Fruit fly (Drosophila melanogaster) whole organism, embryonic: ENCODE data around the gene firl.

ENCODE experiments used
- Atf6 ChIP-seq: fragments of 200-800 bp; sonication (Bioruptor generic); IDR thresholded peaks from 2 replicates; pipeline ENCODE4 v1.3.6; 2022; ENCODE audit warnings: missing biosample characterization, missing genetic modification characterization
- CG10959 ChIP-seq: fragments of 200-800 bp; sonication (Bioruptor generic); IDR thresholded peaks from 2 replicates; pipeline ENCODE4 v1.3.6; 2022; ENCODE audit warnings: missing biosample characterization, missing genetic modification characterization
- CG10979 ChIP-seq: fragments of 200-800 bp; sonication (Bioruptor generic); optimal IDR thresholded peaks from 2 replicates; lab custom pipeline; 2018; ENCODE audit warnings: missing biosample characterization, mild to moderate bottlenecking, missing genetic modification characterization, moderate library complexity
- CG11085 ChIP-seq: fragments of 200-800 bp; sonication (Bioruptor generic); IDR thresholded peaks from 2 replicates; pipeline ENCODE4 v1.3.6; 2022; ENCODE audit warnings: missing biosample characterization, missing genetic modification characterization
- CG12299 ChIP-seq: fragments of 200-800 bp; sonication (Bioruptor generic); optimal IDR thresholded peaks from 2 replicates; lab custom pipeline; 2018; ENCODE audit warnings: missing biosample characterization, mild to moderate bottlenecking, missing genetic modification characterization
- CG13123 ChIP-seq: fragments of 200-800 bp; sonication (Bioruptor generic); optimal IDR thresholded peaks from 2 replicates; lab custom pipeline; 2016; ENCODE audit warnings: missing biosample characterization, missing genetic modification characterization
- CG13775 ChIP-seq: fragments of 200-800 bp; sonication (Bioruptor generic); optimal IDR thresholded peaks from 3 replicates; lab custom pipeline; 2017; ENCODE audit warnings: missing biosample characterization, mild to moderate bottlenecking, missing genetic modification characterization
- CG14710 ChIP-seq: fragments of 200-800 bp; sonication (Bioruptor generic); optimal IDR thresholded peaks from 3 replicates; lab custom pipeline; 2019; ENCODE audit warnings: missing biosample characterization, mild to moderate bottlenecking, missing genetic modification characterization, moderate library complexity
- CG16815 ChIP-seq: fragments of 200-800 bp; sonication (Bioruptor generic); optimal IDR thresholded peaks from 3 replicates; lab custom pipeline; 2017; ENCODE audit warnings: missing biosample characterization, mild to moderate bottlenecking, missing genetic modification characterization
- CG17912 ChIP-seq: fragments of 200-800 bp; sonication (Bioruptor generic); optimal IDR thresholded peaks from 2 replicates; lab custom pipeline; 2018; ENCODE audit warnings: missing biosample characterization, mild to moderate bottlenecking, missing genetic modification characterization
- CG18599 ChIP-seq: fragments of 200-800 bp; sonication (Bioruptor generic); optimal IDR thresholded peaks from 3 replicates; lab custom pipeline; 2017; ENCODE audit warnings: missing biosample characterization, missing genetic modification characterization, mild to moderate bottlenecking, moderate library complexity, missing genetic modification reagents
- CG2875 ChIP-seq: fragments of 200-800 bp; sonication (Bioruptor generic); optimal IDR thresholded peaks from 2 replicates; lab custom pipeline; 2017; ENCODE audit warnings: missing biosample characterization, mild to moderate bottlenecking, missing genetic modification characterization, missing genetic modification reagents
- CG33557 ChIP-seq: fragments of 200-800 bp; sonication (Bioruptor generic); optimal IDR thresholded peaks from 2 replicates; lab custom pipeline; 2019; ENCODE audit warnings: missing biosample characterization, mild to moderate bottlenecking, missing genetic modification characterization, moderate library complexity
- CG4617 ChIP-seq: fragments of 200-800 bp; sonication (Bioruptor generic); optimal IDR thresholded peaks from 3 replicates; lab custom pipeline; 2016; ENCODE audit warnings: missing biosample characterization, missing genetic modification characterization, borderline replicate concordance
- CG7556 ChIP-seq: fragments of 200-800 bp; sonication (Bioruptor generic); optimal IDR thresholded peaks from 2 replicates; lab custom pipeline; 2017; ENCODE audit warnings: missing biosample characterization, mild to moderate bottlenecking, missing genetic modification characterization
- CG9876 ChIP-seq: fragments of 200-800 bp; sonication (Bioruptor generic); optimal IDR thresholded peaks from 2 replicates; lab custom pipeline; 2016; ENCODE audit warnings: missing biosample characterization, missing genetic modification characterization
- D ChIP-seq, 2 experiments: fragments of 200-800 bp in 1 of 2; fragments of >200 bp in 1 of 2; sonication (Bioruptor generic) in 1 of 2; optimal IDR thresholded peaks; 2 replicates in 1 of 2; 3 replicates in 1 of 2; lab custom pipeline; 2017; ENCODE audit warnings: mild to moderate bottlenecking in 1 of 2, missing biosample characterization in 1 of 2, missing genetic modification characterization in 1 of 2, missing genetic modification reagents in 1 of 2
- D19A ChIP-seq: fragments of 200-800 bp; optimal IDR thresholded peaks from 3 replicates; lab custom pipeline; 2019; ENCODE audit warnings: missing biosample characterization, mild to moderate bottlenecking, missing genetic modification characterization, moderate library complexity
- Fer2 ChIP-seq: fragments of 200-800 bp; sonication (Bioruptor generic); optimal IDR thresholded peaks from 2 replicates; lab custom pipeline; 2018; ENCODE audit warnings: missing biosample characterization, mild to moderate bottlenecking, missing genetic modification characterization, moderate library complexity
- Fer3 ChIP-seq: fragments of 200-800 bp; sonication (Bioruptor generic); optimal IDR thresholded peaks from 2 replicates; lab custom pipeline; 2018; ENCODE audit warnings: missing biosample characterization, mild to moderate bottlenecking, missing genetic modification characterization, moderate library complexity
- Hand ChIP-seq: fragments of 200-800 bp; sonication (Bioruptor generic); optimal IDR thresholded peaks from 2 replicates; lab custom pipeline; 2017; ENCODE audit warnings: mild to moderate bottlenecking, missing biosample characterization, missing genetic modification reagents, missing genetic modification characterization
- Hmr ChIP-seq: fragments of 200-800 bp; sonication (Bioruptor generic); optimal IDR thresholded peaks from 3 replicates; lab custom pipeline; 2017; ENCODE audit warnings: mild to moderate bottlenecking, missing biosample characterization, missing genetic modification reagents, missing genetic modification characterization
- Med ChIP-seq: fragments of 200-800 bp; sonication (Bioruptor generic); peaks from one replicate; lab custom pipeline; 2016; ENCODE audit warnings: missing biosample characterization, missing genetic modification characterization, mild to moderate bottlenecking, inconsistent platforms, moderate library complexity
- Nf-YC ChIP-seq: fragments of 200-800 bp; optimal IDR thresholded peaks from 3 replicates; lab custom pipeline; 2019; ENCODE audit warnings: missing biosample characterization, mild to moderate bottlenecking, missing genetic modification characterization, moderate library complexity
- Six4 ChIP-seq: fragments of 200-800 bp; sonication (Bioruptor generic); optimal IDR thresholded peaks from 2 replicates; lab custom pipeline; 2016; ENCODE audit warnings: missing biosample characterization, missing genetic modification characterization
- Sox100B ChIP-seq: fragments of 200-800 bp; sonication (Bioruptor generic); optimal IDR thresholded peaks from 3 replicates; lab custom pipeline; 2018; ENCODE audit warnings: missing biosample characterization, mild to moderate bottlenecking, missing genetic modification characterization
- Ssrp ChIP-seq: fragments of 200-800 bp; sonication (Bioruptor generic); optimal IDR thresholded peaks from 2 replicates; lab custom pipeline; 2018; ENCODE audit warnings: missing biosample characterization, mild to moderate bottlenecking, missing genetic modification characterization, moderate library complexity
- al ChIP-seq: fragments of 200-800 bp; sonication (Bioruptor generic); IDR thresholded peaks from 2 replicates; pipeline ENCODE4 v1.3.6; 2022; ENCODE audit warnings: missing biosample characterization, missing genetic modification characterization
- ash1 ChIP-seq: fragments of 200-800 bp; sonication (Bioruptor generic); optimal IDR thresholded peaks from 2 replicates; lab custom pipeline; 2018; ENCODE audit warnings: missing biosample characterization, mild to moderate bottlenecking, missing genetic modification characterization
- bsh ChIP-seq, 2 experiments: fragments of 200-800 bp; sonication (Bioruptor generic); optimal IDR thresholded peaks; 2 replicates each; lab custom pipeline; 2017 to 2018; ENCODE audit warnings: mild to moderate bottlenecking in 2 of 2, missing biosample characterization in 2 of 2, missing genetic modification characterization in 2 of 2, moderate library complexity in 1 of 2
- cad ChIP-seq: fragments of >200 bp; optimal IDR thresholded peaks from 2 replicates; lab custom pipeline; 2017; ENCODE audit warnings: missing biosample characterization, missing genetic modification characterization
- caup ChIP-seq: fragments of 200-800 bp; sonication (Bioruptor generic); optimal IDR thresholded peaks from 3 replicates; lab custom pipeline; 2017; ENCODE audit warnings: missing biosample characterization, mild to moderate bottlenecking, missing genetic modification characterization, moderate library complexity; ENCODE audit not compliant: severe bottlenecking
- cwo ChIP-seq: fragments of 200-800 bp; sonication (Bioruptor generic); optimal IDR thresholded peaks from 3 replicates; lab custom pipeline; 2017; ENCODE audit warnings: missing biosample characterization, missing genetic modification characterization, mild to moderate bottlenecking, moderate library complexity, missing genetic modification reagents
- dati ChIP-seq: fragments of 200-800 bp; sonication (Bioruptor generic); IDR thresholded peaks from 2 replicates; pipeline ENCODE4 v1.3.6; 2022; ENCODE audit warnings: missing biosample characterization, missing genetic modification characterization
- dmrt99B ChIP-seq: fragments of 200-800 bp; sonication (Bioruptor generic); optimal IDR thresholded peaks from 2 replicates; lab custom pipeline; 2018; ENCODE audit warnings: missing biosample characterization, mild to moderate bottlenecking, missing genetic modification characterization, moderate library complexity
- esg ChIP-seq: fragments of 200-800 bp; sonication (Bioruptor generic); conservative IDR thresholded peaks from 2 replicates; pipeline ENCODE4 v1.3.6; 2022; ENCODE audit warnings: missing biosample characterization, missing genetic modification characterization
- gcm2 ChIP-seq: fragments of 200-800 bp; sonication (Bioruptor generic); optimal IDR thresholded peaks from 2 replicates; lab custom pipeline; 2016; ENCODE audit warnings: missing biosample characterization, missing genetic modification characterization
- gt ChIP-seq: fragments of 200-800 bp; sonication (Bioruptor generic); IDR thresholded peaks from 2 replicates; pipeline ENCODE4 v1.3.6; 2022; ENCODE audit warnings: missing biosample characterization, missing genetic modification characterization
- insv ChIP-seq, 2 experiments: fragments of 200-800 bp; sonication (Bioruptor generic); optimal IDR thresholded peaks; 3 replicates each; lab custom pipeline; 2016 to 2018; ENCODE audit warnings: missing biosample characterization in 2 of 2, missing genetic modification characterization in 2 of 2
- knrl ChIP-seq: fragments of 200-800 bp; sonication (Bioruptor generic); IDR thresholded peaks from 3 replicates; pipeline ENCODE4 v1.3.6; 2022; ENCODE audit warnings: missing biosample characterization, missing genetic modification characterization; ENCODE audit not compliant: partially characterized antibody
- onecut ChIP-seq: fragments of 200-800 bp; sonication (Bioruptor generic); IDR thresholded peaks from 2 replicates; pipeline ENCODE4 v1.3.6; 2022; ENCODE audit warnings: missing biosample characterization, missing genetic modification characterization
- p53 ChIP-seq: fragments of 200-800 bp; sonication (Bioruptor generic); optimal IDR thresholded peaks from 2 replicates; lab custom pipeline; 2016; ENCODE audit warnings: missing biosample characterization, missing genetic modification characterization
- salm ChIP-seq: fragments of 200-800 bp; sonication (Bioruptor generic); optimal IDR thresholded peaks from 2 replicates; lab custom pipeline; 2018; ENCODE audit warnings: missing biosample characterization, mild to moderate bottlenecking, missing genetic modification characterization
- sima ChIP-seq: fragments of 200-800 bp; sonication (Bioruptor generic); optimal IDR thresholded peaks from 2 replicates; lab custom pipeline; 2016; ENCODE audit warnings: missing biosample characterization, missing genetic modification characterization
- tin ChIP-seq: fragments of 200-800 bp; sonication (Bioruptor generic); optimal IDR thresholded peaks from 3 replicates; lab custom pipeline; 2016; ENCODE audit warnings: missing biosample characterization, missing genetic modification characterization
- trh ChIP-seq: fragments of 200-800 bp; sonication (Bioruptor generic); optimal IDR thresholded peaks from 2 replicates; lab custom pipeline; 2016; ENCODE audit warnings: missing biosample characterization, missing genetic modification characterization
- vvl ChIP-seq: fragments of 200-800 bp; sonication (Bioruptor generic); IDR thresholded peaks from 2 replicates; pipeline ENCODE4 v1.3.6; 2022; ENCODE audit warnings: missing biosample characterization, missing genetic modification characterization

firl gene

dm6 chr2L:12045941-12046855 is 20.4 kb downstream of the firl start, which contains the start of gene CG6770 (continued):
- peak; percentile 70 for TF ChIP-seq onecut (GFP tag; lab: Robert Waterston, UW)
- TF ChIP-seq dati (GFP tag; lab: Robert Waterston, UW), result 0 out of 2 replicates have a peak, but pooled peaks have one; percentile 29
- no peak for TF ChIP-seq cad
- TF ChIP-seq CG11085 (GFP tag; lab: Robert Waterston, UW), result 0 out of 2 replicates have a peak, but pooled peaks have one; percentile 13
- TF ChIP-seq tin (GFP tag; lab: Kevin White, UChicago), result peak; percentile 48
- peak; percentile 91 for TF ChIP-seq caup (GFP tag; lab: Kevin White, UChicago)
- no peak for TF ChIP-seq sima (GFP tag; lab: Kevin White, UChicago)
- TF ChIP-seq CG7556 (GFP tag; lab: Kevin White, UChicago), result peak; percentile 90
- peak; percentile 73 for TF ChIP-seq esg (GFP tag; lab: Robert Waterston, UW)
- TF ChIP-seq CG12299 (tag; lab: Kevin White, UChicago), result peak; percentile 87
- TF ChIP-seq vvl (GFP tag; lab: Robert Waterston, UW), result peak; percentile 93
- TF ChIP-seq Hand (GFP tag; lab: Kevin White, UChicago), result peak; percentile 92
- peak; percentile 84 for TF ChIP-seq Sox100B (GFP tag; lab: Kevin White, UChicago)
- no peak for TF ChIP-seq Six4 (GFP tag; lab: Kevin White, UChicago)
- TF ChIP-seq cwo (GFP tag; lab: Kevin White, UChicago), result peak; percentile 86
- TF ChIP-seq trh (GFP tag; lab: Kevin White, UChicago), result peak; percentile 43
- no peak for TF ChIP-seq D (optimal IDR thresholded peaks at IDR 0.05; lab: Kevin White, UChicago)
- no peak for TF ChIP-seq D (GFP tag; optimal IDR thresholded peaks at IDR 0.05; lab: Kevin White, UChicago)
- peak; percentile 8 for TF ChIP-seq gcm2 (GFP tag; lab: Kevin White, UChicago)
- peak; percentile 36 for TF ChIP-seq CG14710 (tag; lab: Kevin White, UChicago)
- peak; percentile 88 for TF ChIP-seq Hmr (GFP tag; lab: Kevin White, UChicago)
- TF ChIP-seq Med, result peak; percentile 92
- no peak for TF ChIP-seq CG17912 (GFP tag; lab: Kevin White, UChicago)
- TF ChIP-seq bsh (GFP tag; optimal IDR thresholded peaks at IDR 0.05; lab: Kevin White, UChicago), result peak; percentile 46 to 75
- peak; percentile 72 for TF ChIP-seq Nf-YC
- peak; percentile 83 for TF ChIP-seq dmrt99B
- peak; percentile 74 for TF ChIP-seq D19A (tag; lab: Kevin White, UChicago)
- peak in 1 of 2 experiments; percentile 51 for TF ChIP-seq insv (GFP tag; optimal IDR thresholded peaks at IDR 0.05; lab: Kevin White, UChicago)
- TF ChIP-seq salm, result peak; percentile 70
- TF ChIP-seq al (GFP tag; lab: Robert Waterston, UW), result peak; percentile 77
- TF ChIP-seq CG13775, result peak; percentile 59
- TF ChIP-seq ash1 (GFP tag; lab: Kevin White, UChicago), result peak; percentile 17
- peak; percentile 2 for TF ChIP-seq CG16815 (GFP tag; lab: Kevin White, UChicago)
- TF ChIP-seq Fer2 (tag; lab: Kevin White, UChicago), result peak; percentile 80
- peak; percentile 90 for TF ChIP-seq Atf6 (GFP tag; lab: Robert Waterston, UW)
- no peak for TF ChIP-seq CG10959 (GFP tag; lab: Robert Waterston, UW)
- peak; percentile 89 for TF ChIP-seq Fer3 (tag; lab: Kevin White, UChicago)
- TF ChIP-seq knrl, result no peak
- peak; percentile 8 for TF ChIP-seq CG4617 (GFP tag; lab: Kevin White, UChicago)
- peak; percentile 4 for TF ChIP-seq p53 (GFP tag; lab: Kevin White, UChicago)
- TF ChIP-seq CG9876, result peak; percentile 21
- TF ChIP-seq CG33557 (GFP tag; lab: Kevin White, UChicago), result no peak
- TF ChIP-seq CG2875 (GFP tag; lab: Kevin White, UChicago), result no peak
- peak; percentile 48; the same call in 1 of the 2 replicates for TF ChIP-seq gt
- peak; percentile 43 for TF ChIP-seq Ssrp (tag; lab: Kevin White, UChicago)
- TF ChIP-seq CG10979 (tag; lab: Kevin White, UChicago), result peak; percentile 64
- TF ChIP-seq CG13123 (GFP tag; lab: Kevin White, UChicago), result no peak
- TF ChIP-seq CG18599, result peak; percentile 92
